Worm (Caenorhabditis elegans) whole organism, young adult: ENCODE results near the gene mct-5.
A peak's percentile ranks its signal among the peaks of the same experiment; 100 is the strongest.

ENCODE experiments used
- C06A6.2 ChIP-seq: fragments of 200-800 bp; sonication (Bioruptor generic); conservative IDR thresholded peaks from 2 replicates; pipeline ENCODE4 v1.3.6; 2022; ENCODE audit warnings: missing genetic modification characterization, missing compliant biosample characterization
- F10E7.11 ChIP-seq: sonication (generic microtip); optimal IDR thresholded peaks from 2 replicates; lab custom pipeline; 2017; ENCODE audit warnings: mild to moderate bottlenecking, missing genetic modification characterization, moderate library complexity, missing compliant biosample characterization
- F22D6.2 ChIP-seq: sonication (generic microtip); optimal IDR thresholded peaks from 2 replicates; lab custom pipeline; 2016; ENCODE audit warnings: mild to moderate bottlenecking, missing genetic modification characterization, missing compliant biosample characterization
- F23B12.7 ChIP-seq: sonication (generic microtip); optimal IDR thresholded peaks from 2 replicates; lab custom pipeline; 2017; ENCODE audit warnings: missing genetic modification characterization, mild to moderate bottlenecking, missing compliant biosample characterization, antibody characterized with exemption, moderate library complexity; ENCODE audit not compliant: insufficient read depth
- F37B4.10 ChIP-seq: fragments of 200-800 bp; sonication (Bioruptor generic); IDR thresholded peaks from 2 replicates; pipeline ENCODE4 v1.3.6; 2022; ENCODE audit warnings: missing genetic modification characterization, missing compliant biosample characterization
- F49E8.2 ChIP-seq: sonication (generic microtip); optimal IDR thresholded peaks from 3 replicates; lab custom pipeline; 2017; ENCODE audit warnings: missing genetic modification characterization, mild to moderate bottlenecking, missing compliant biosample characterization, antibody characterized with exemption, moderate library complexity; ENCODE audit not compliant: insufficient read depth
- F57C9.4 ChIP-seq: sonication (generic microtip); optimal IDR thresholded peaks from 2 replicates; lab custom pipeline; 2017; ENCODE audit warnings: mild to moderate bottlenecking, missing genetic modification characterization, missing compliant biosample characterization
- T07F8.4 ChIP-seq: sonication (generic microtip); optimal IDR thresholded peaks from 2 replicates; lab custom pipeline; 2016; ENCODE audit warnings: mild to moderate bottlenecking, missing genetic modification characterization, moderate library complexity, missing compliant biosample characterization
- Y53G8AR.9 ChIP-seq: fragments of 200-800 bp; sonication (Bioruptor generic); conservative IDR thresholded peaks from 2 replicates; pipeline ENCODE4 v1.3.6; 2022; ENCODE audit warnings: missing genetic modification reagents, missing genetic modification characterization, missing compliant biosample characterization
- Y56A3A.18 ChIP-seq: fragments of 200-800 bp; sonication (Bioruptor generic); IDR thresholded peaks from 2 replicates; pipeline ENCODE4 v1.3.6; 2022; ENCODE audit warnings: missing genetic modification reagents, missing genetic modification characterization, missing compliant biosample characterization
- Y67H2A.10 ChIP-seq: fragments of 200-800 bp; sonication (Bioruptor generic); conservative IDR thresholded peaks from 2 replicates; pipeline ENCODE4 v1.3.6; 2022; ENCODE audit warnings: missing genetic modification reagents, missing genetic modification characterization, missing compliant biosample characterization
- ZK185.1 ChIP-seq: sonication (generic microtip); optimal IDR thresholded peaks from 2 replicates; lab custom pipeline; 2016; ENCODE audit warnings: mild to moderate bottlenecking, missing genetic modification characterization, missing compliant biosample characterization; ENCODE audit not compliant: poor library complexity, severe bottlenecking
- ama-1 ChIP-seq, 3 experiments: fragments of 150-350 bp in 1 of 3; sonication (generic microtip) in 2 of 3; optimal IDR thresholded peaks; 2 replicates each; lab custom pipeline; 2014 to 2018; ENCODE audit warnings: missing biosample characterization in 2 of 3, missing genetic modification characterization in 2 of 3, missing genetic modification reagents in 2 of 3
- atf-7 ChIP-seq: sonication (generic microtip); optimal IDR thresholded peaks from 2 replicates; lab custom pipeline; 2017; ENCODE audit warnings: mild to moderate bottlenecking, missing genetic modification characterization, missing compliant biosample characterization
- athp-1 ChIP-seq: sonication (generic microtip); optimal IDR thresholded peaks from 2 replicates; lab custom pipeline; 2017; ENCODE audit warnings: mild to moderate bottlenecking, missing genetic modification characterization, missing compliant biosample characterization
- attf-5 ChIP-seq: fragments of 200-800 bp; sonication (Bioruptor generic); optimal IDR thresholded peaks from 2 replicates; lab custom pipeline; 2018; ENCODE audit warnings: mild to moderate bottlenecking, missing genetic modification characterization, missing compliant biosample characterization
- ccch-3 ChIP-seq: fragments of 200-800 bp; sonication (Bioruptor generic); optimal IDR thresholded peaks from 2 replicates; lab custom pipeline; 2018; ENCODE audit warnings: mild to moderate bottlenecking, missing genetic modification characterization, missing compliant biosample characterization
- cebp-1 ChIP-seq, 2 experiments: fragments of 200-800 bp in 1 of 2; sonication (Bioruptor generic) in 1 of 2; sonication (generic microtip) in 1 of 2; IDR thresholded peaks in 1 of 2; optimal IDR thresholded peaks in 1 of 2; 2 replicates each; pipeline versions ENCODE4 v1.3.6 to Lab custom; 2017 to 2022; ENCODE audit warnings: missing compliant biosample characterization in 2 of 2, missing genetic modification characterization in 2 of 2, mild to moderate bottlenecking in 1 of 2, missing genetic modification reagents in 1 of 2, moderate library complexity in 1 of 2
- dpl-1 ChIP-seq: fragments of 150-350 bp; optimal IDR thresholded peaks from 2 replicates; lab custom pipeline; 2014; ENCODE audit warnings: missing biosample characterization, missing genetic modification reagents, missing genetic modification characterization
- egrh-3 ChIP-seq: fragments of 200-800 bp; sonication (Bioruptor generic); IDR thresholded peaks from 2 replicates; pipeline ENCODE4 v1.3.6; 2022; ENCODE audit warnings: missing genetic modification reagents, missing genetic modification characterization, missing compliant biosample characterization
- ekl-4 ChIP-seq: fragments of 200-800 bp; sonication (Bioruptor generic); IDR thresholded peaks from 2 replicates; pipeline ENCODE4 v1.3.6; 2022; ENCODE audit warnings: missing genetic modification reagents, missing genetic modification characterization, missing compliant biosample characterization
- fkh-3 ChIP-seq: sonication (generic microtip); optimal IDR thresholded peaks from 2 replicates; lab custom pipeline; 2016; ENCODE audit warnings: mild to moderate bottlenecking, missing genetic modification characterization, missing compliant biosample characterization
- hmg-20 ChIP-seq: fragments of 200-800 bp; sonication (Bioruptor generic); IDR thresholded peaks from 2 replicates; pipeline ENCODE4 v1.3.6; 2022; ENCODE audit warnings: missing genetic modification reagents, missing genetic modification characterization, missing compliant biosample characterization
- hrde-1 ChIP-seq: sonication (generic microtip); optimal IDR thresholded peaks from 2 replicates; lab custom pipeline; 2016; ENCODE audit warnings: missing genetic modification characterization, mild to moderate bottlenecking, missing compliant biosample characterization, moderate library complexity, missing genotype, missing genetic modification reagents, borderline replicate concordance
- let-607 ChIP-seq, 2 experiments: fragments of 200-800 bp in 1 of 2; sonication (Bioruptor generic) in 1 of 2; sonication (generic microtip) in 1 of 2; optimal IDR thresholded peaks; 2 replicates each; lab custom pipeline; 2016 to 2018; ENCODE audit warnings: mild to moderate bottlenecking in 2 of 2, missing compliant biosample characterization in 2 of 2, missing genetic modification characterization in 2 of 2, moderate library complexity in 2 of 2, missing genotype in 1 of 2
- lin-26 ChIP-seq: fragments of 200-800 bp; sonication (Bioruptor generic); IDR thresholded peaks from 2 replicates; pipeline ENCODE4 v1.3.6; 2022; ENCODE audit warnings: missing genetic modification reagents, missing genetic modification characterization, missing compliant biosample characterization
- lir-1 ChIP-seq: fragments of 200-800 bp; sonication (Bioruptor generic); conservative IDR thresholded peaks from 2 replicates; pipeline ENCODE4 v1.3.6; 2022; ENCODE audit warnings: missing genetic modification reagents, missing genetic modification characterization, missing compliant biosample characterization
- lsl-1 ChIP-seq: fragments of 200-800 bp; sonication (Bioruptor generic); optimal IDR thresholded peaks from 2 replicates; lab custom pipeline; 2018; ENCODE audit warnings: mild to moderate bottlenecking, missing genetic modification characterization, moderate library complexity, missing compliant biosample characterization
- madf-10 ChIP-seq: sonication (generic microtip); optimal IDR thresholded peaks from 2 replicates; lab custom pipeline; 2016; ENCODE audit warnings: mild to moderate bottlenecking, missing genetic modification characterization, missing compliant biosample characterization
- madf-6 ChIP-seq: fragments of 200-800 bp; sonication (Bioruptor generic); IDR thresholded peaks from 2 replicates; pipeline ENCODE4 v1.3.6; 2022; ENCODE audit warnings: missing genetic modification reagents, missing genetic modification characterization, missing compliant biosample characterization
- nfya-2 ChIP-seq: fragments of 200-800 bp; sonication (Bioruptor generic); IDR thresholded peaks from 2 replicates; pipeline ENCODE4 v1.3.6; 2022; ENCODE audit warnings: missing genetic modification reagents, missing genetic modification characterization, missing compliant biosample characterization
- nfyb-1 ChIP-seq: fragments of 200-800 bp; sonication (Bioruptor generic); IDR thresholded peaks from 2 replicates; pipeline ENCODE4 v1.3.6; 2022; ENCODE audit warnings: missing genetic modification reagents, missing genetic modification characterization, missing compliant biosample characterization
- sea-2 ChIP-seq: fragments of 200-800 bp; sonication (Bioruptor generic); IDR thresholded peaks from 2 replicates; pipeline ENCODE4 v1.3.6; 2022; ENCODE audit warnings: missing genetic modification characterization, missing compliant biosample characterization
- snpc-1.1 ChIP-seq: sonication (generic microtip); optimal IDR thresholded peaks from 2 replicates; lab custom pipeline; 2017; ENCODE audit warnings: missing genetic modification characterization, mild to moderate bottlenecking, missing compliant biosample characterization, antibody characterized with exemption, moderate library complexity, missing genotype, missing genetic modification reagents; ENCODE audit not compliant: insufficient read depth
- snpc-1.3 ChIP-seq: sonication (generic microtip); optimal IDR thresholded peaks from 2 replicates; lab custom pipeline; 2017; ENCODE audit warnings: missing genetic modification characterization, mild to moderate bottlenecking, missing compliant biosample characterization, antibody characterized with exemption, moderate library complexity, missing genotype, missing genetic modification reagents; ENCODE audit not compliant: insufficient read depth
- snpc-3.4 ChIP-seq: sonication (generic microtip); optimal IDR thresholded peaks from 2 replicates; lab custom pipeline; 2017; ENCODE audit warnings: missing genetic modification characterization, mild to moderate bottlenecking, missing compliant biosample characterization, antibody characterized with exemption, moderate library complexity, missing genotype, missing genetic modification reagents
- somi-1 ChIP-seq: fragments of 200-800 bp; sonication (Bioruptor generic); optimal IDR thresholded peaks from 2 replicates; lab custom pipeline; 2018; ENCODE audit warnings: mild to moderate bottlenecking, missing genetic modification characterization, missing compliant biosample characterization
- unc-130 ChIP-seq: sonication (generic microtip); optimal IDR thresholded peaks from 2 replicates; lab custom pipeline; 2016; ENCODE audit warnings: missing genetic modification reagents, missing genetic modification characterization, missing compliant biosample characterization
- unc-62 ChIP-seq: fragments of 150-350 bp; optimal IDR thresholded peaks from 2 replicates; lab custom pipeline; 2014; ENCODE audit warnings: missing biosample characterization, missing genetic modification reagents, missing genetic modification characterization
- ztf-22 ChIP-seq: fragments of 200-800 bp; sonication (Bioruptor generic); optimal IDR thresholded peaks from 2 replicates; lab custom pipeline; 2018; ENCODE audit warnings: mild to moderate bottlenecking, missing genetic modification characterization, moderate library complexity, missing compliant biosample characterization
- ztf-3 ChIP-seq: fragments of 200-800 bp; sonication (Bioruptor generic); optimal IDR thresholded peaks from 2 replicates; lab custom pipeline; 2018; ENCODE audit warnings: mild to moderate bottlenecking, missing genetic modification characterization, missing compliant biosample characterization

mct-5 gene

DNA sequence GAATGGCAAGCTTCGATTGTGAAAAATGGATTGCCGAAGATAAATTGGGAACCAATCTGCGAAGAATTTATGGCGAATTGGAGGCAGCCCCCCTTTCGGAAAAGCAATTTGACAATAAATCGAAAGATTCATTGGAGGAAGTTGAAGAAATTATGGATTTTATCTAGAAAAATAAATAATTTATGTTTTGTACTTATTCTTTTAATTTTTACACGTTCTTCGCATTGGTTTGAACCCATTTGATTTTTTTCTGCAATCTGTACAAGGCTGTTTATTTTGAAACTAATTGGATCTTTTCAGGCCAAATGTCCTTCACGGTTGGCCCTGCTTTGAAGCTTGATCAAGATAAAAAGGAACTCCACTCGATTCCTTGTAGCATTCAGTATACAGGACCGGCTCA lies 45.4 kb downstream of the mct-5 start, which contains the start of gene ZK1127.13:
TSS of gene ZK1127.13 (plus strand) at position 301 of the 400 bp plus-strand sequence.
- TF ChIP-seq F49E8.2 (tag; lab: Kevin White, UChicago) (no peak), snpc-1.3 (tag; lab: Kevin White, UChicago) (no peak), nfyb-1 (GFP tag; lab: Robert Waterston, UW) (no peak)

DNA sequence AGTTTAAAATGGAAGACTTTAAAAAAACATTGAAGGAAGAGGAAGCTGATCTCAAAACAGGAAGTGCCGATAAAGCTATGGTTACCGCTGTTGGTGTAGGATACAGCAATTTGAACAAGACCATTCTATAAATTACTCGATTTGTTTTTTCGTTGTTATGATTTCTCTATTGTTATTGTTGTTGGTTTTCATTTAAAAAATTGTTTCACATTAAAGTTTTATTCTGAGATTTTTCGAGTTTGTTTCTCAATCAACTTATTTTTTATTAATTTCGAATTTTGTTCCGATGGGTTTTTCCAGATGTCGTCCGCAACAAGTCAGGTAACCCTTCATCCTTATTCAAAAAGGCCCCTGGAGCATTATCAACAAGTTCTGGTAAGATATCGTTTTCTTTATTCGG lies 46.6 kb downstream of the mct-5 start, which contains the start of gene ZK1127.12:
TSS of gene ZK1127.12 (plus strand) at position 301 of the 400 bp plus-strand sequence.
- TF ChIP-seq ekl-4 (GFP tag; lab: Robert Waterston, UW) = no peak
- no peak for TF ChIP-seq ccch-3 (GFP tag; lab: Kevin White, UChicago)
- no peak for TF ChIP-seq T07F8.4 (tag; lab: Kevin White, UChicago)
- TF ChIP-seq unc-130 = no peak
- no peak for TF ChIP-seq madf-10 (tag; lab: Kevin White, UChicago)

DNA sequence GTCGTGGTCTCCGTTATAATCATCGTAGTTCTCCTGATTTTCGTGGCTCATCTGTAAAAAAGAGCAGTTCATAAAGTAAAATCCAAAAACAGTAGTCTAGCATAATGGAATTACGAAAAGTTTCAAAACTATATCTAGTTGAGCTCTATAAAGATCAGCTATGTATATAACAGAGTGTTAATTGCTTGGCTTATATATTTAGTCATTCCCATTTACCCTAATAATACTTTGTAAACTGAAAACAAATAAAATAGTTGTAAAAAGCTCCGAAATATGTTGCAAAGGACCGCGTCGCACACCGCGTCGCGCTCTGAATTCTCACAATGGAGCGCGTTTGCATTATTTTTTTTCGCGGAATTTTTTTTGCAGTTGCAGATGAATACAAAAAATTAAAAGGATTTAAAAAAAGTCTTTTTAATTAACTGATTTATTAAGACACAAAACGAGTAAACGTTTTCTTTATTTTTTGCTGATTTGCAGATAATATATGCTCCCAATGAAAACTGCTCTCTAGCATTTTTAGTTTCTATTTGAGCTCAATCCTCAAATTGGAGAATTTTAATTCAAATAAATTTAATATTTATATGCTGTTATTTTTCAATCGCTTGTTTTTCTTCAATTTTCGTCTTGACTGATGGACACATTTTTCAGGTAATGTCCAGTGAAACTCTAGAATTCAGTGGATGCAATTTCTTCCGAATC lies 48.2 kb downstream of the mct-5 start, which contains the start of the genes tcer-1 and ZK1127.5:
TSS of gene tcer-1 (minus strand) at position 51 of the 702 bp plus-strand sequence.
TSS of gene ZK1127.5 (plus strand) at position 652 of the 702 bp plus-strand sequence.
- TF ChIP-seq somi-1 (GFP tag; lab: Kevin White, UChicago) (no peak), C06A6.2 (GFP tag; lab: Robert Waterston, UW) (no peak), snpc-1.1 (tag; lab: Kevin White, UChicago) (peak; percentile 31), F22D6.2 (tag; lab: Kevin White, UChicago) (no peak), ama-1 (optimal IDR thresholded peaks at IDR 0.05; lab: Kevin White, UChicago) (no peak), ama-1 (GFP tag; optimal IDR thresholded peaks at IDR 0.05; lab: Kevin White, UChicago) (no peak), snpc-3.4 (peak; percentile 47), unc-130 (no peak), ztf-3 (GFP tag; lab: Kevin White, UChicago) (no peak), nfyb-1 (GFP tag; lab: Robert Waterston, UW) (no peak), madf-6 (peak; percentile 69), ZK185.1 (tag; lab: Kevin White, UChicago) (no peak), egrh-3 (GFP tag; lab: Robert Waterston, UW) (no peak), let-607 (tag; optimal IDR thresholded peaks at IDR 0.05; lab: Kevin White, UChicago) (no peak), F10E7.11 (tag; lab: Kevin White, UChicago) (no peak), ztf-22 (GFP tag; lab: Kevin White, UChicago) (no peak), lir-1 (GFP tag; lab: Robert Waterston, UW) (no peak), lin-26 (no peak), dpl-1 (GFP tag; lab: Kevin White, UChicago) (peak; percentile 63), lsl-1 (GFP tag; lab: Kevin White, UChicago) (peak; percentile 65), Y56A3A.18 (GFP tag; lab: Robert Waterston, UW) (no peak), athp-1 (tag; lab: Kevin White, UChicago) (no peak), sea-2 (GFP tag; lab: Robert Waterston, UW) (no peak), atf-7 (tag; lab: Kevin White, UChicago) (no peak), F57C9.4 (tag; lab: Kevin White, UChicago) (no peak), attf-5 (GFP tag; lab: Kevin White, UChicago) (peak; percentile 69), hrde-1 (tag; lab: Kevin White, UChicago) (no peak), Y67H2A.10 (GFP tag; lab: Robert Waterston, UW) (no peak), F37B4.10 (no peak), hmg-20 (no peak), fkh-3 (tag; lab: Kevin White, UChicago) (no peak), nfya-2 (GFP tag; lab: Robert Waterston, UW) (no peak), unc-62 (GFP tag; lab: Kevin White, UChicago) (no peak), F23B12.7 (tag; lab: Kevin White, UChicago) (no peak), cebp-1 (GFP tag; IDR thresholded peaks at IDR 0.05; lab: Robert Waterston, UW) (no peak), cebp-1 (tag; optimal IDR thresholded peaks at IDR 0.05; lab: Kevin White, UChicago) (peak; percentile 1), Y53G8AR.9 (GFP tag; lab: Robert Waterston, UW) (no peak)
